Worm (Caenorhabditis elegans): ENCODE results near the gene fox-1.

- TF ChIP-seq lsy-2 (tag; optimal IDR thresholded peaks at IDR 0.05) (no peak), nhr-12 (tag; optimal IDR thresholded peaks at IDR 0.05) (no peak), snpc-4 (tag; optimal IDR thresholded peaks at IDR 0.05) (no peak), ztf-11 (tag; optimal IDR thresholded peaks at IDR 0.05) (no peak)
Measured at ce11 chrX:2473618-2474017, 13.9 kb upstream of the fox-1 start, which contains the start of gene R04B3.2.
